Worm (Caenorhabditis elegans) whole organism, L4/young adult: ENCODE measurements around the gene ugt-3.

Experiments used
- W03F9.2 ChIP-seq: fragments of 150-350 bp; optimal IDR thresholded peaks from 2 replicates; lab custom pipeline; 2014; ENCODE audit warnings: missing biosample characterization, missing genetic modification characterization
- him-1 ChIP-seq: sonication (generic microtip); optimal IDR thresholded peaks from 2 replicates; lab custom pipeline; 2016; ENCODE audit warnings: missing genotype, missing genetic modification reagents, missing genetic modification characterization, missing compliant biosample characterization

ce11 chrV:12835388-12835787 lies 35.3 kb upstream of the ugt-3 start, which contains the start of gene C44H9.4:
- TF ChIP-seq him-1 (tag; lab: Kevin White, UChicago) (no peak), W03F9.2 (tag; lab: Kevin White, UChicago) (no peak)
